Fruit fly (Drosophila melanogaster) whole organism, pupa: ENCODE data around the gene Gclc.
A peak's percentile ranks its signal among the peaks of the same experiment; 100 is the strongest.

Source experiments
- CG10348 ChIP-seq: fragments of 200-800 bp; sonication (Bioruptor generic); IDR thresholded peaks from 2 replicates; pipeline ENCODE4 v1.3.6; 2022; ENCODE audit warnings: missing biosample characterization, missing genetic modification characterization
- CG12605 ChIP-seq: fragments of 200-800 bp; sonication (Bioruptor generic); IDR thresholded peaks from 2 replicates; pipeline ENCODE4 v1.3.6; 2022; ENCODE audit warnings: missing biosample characterization, missing genetic modification characterization
- CG13204 ChIP-seq: fragments of 200-800 bp; sonication (Bioruptor generic); optimal IDR thresholded peaks from 2 replicates; lab custom pipeline; 2018; ENCODE audit warnings: missing biosample characterization, mild to moderate bottlenecking, missing genetic modification characterization, moderate library complexity
- CG14655 ChIP-seq: fragments of 200-800 bp; sonication (Bioruptor generic); optimal IDR thresholded peaks from 3 replicates; lab custom pipeline; 2017; ENCODE audit warnings: mild to moderate bottlenecking, missing biosample characterization, missing genetic modification reagents, missing genetic modification characterization
- CG15710 ChIP-seq: fragments of 200-800 bp; sonication (Bioruptor generic); optimal IDR thresholded peaks from 2 replicates; lab custom pipeline; 2018; ENCODE audit warnings: missing biosample characterization, mild to moderate bottlenecking, missing genetic modification characterization, moderate library complexity
- CG17806 ChIP-seq: fragments of 200-800 bp; sonication (Bioruptor generic); optimal IDR thresholded peaks from 2 replicates; lab custom pipeline; 2018; ENCODE audit warnings: missing biosample characterization, mild to moderate bottlenecking, missing genetic modification characterization, moderate library complexity
- CG32121 ChIP-seq: fragments of 200-800 bp; sonication (Bioruptor generic); IDR thresholded peaks from 2 replicates; pipeline ENCODE4 v1.3.6; 2022; ENCODE audit warnings: missing biosample characterization, missing genetic modification characterization
- CG34367 ChIP-seq: fragments of 200-800 bp; sonication (Bioruptor generic); optimal IDR thresholded peaks from 2 replicates; lab custom pipeline; 2018; ENCODE audit warnings: missing biosample characterization, mild to moderate bottlenecking, missing genetic modification characterization
- CG4496 ChIP-seq: fragments of 200-800 bp; sonication (Bioruptor generic); IDR thresholded peaks from 3 replicates; pipeline ENCODE4 v1.3.6; 2022; ENCODE audit warnings: missing biosample characterization, missing genetic modification characterization
- CG8159 ChIP-seq: fragments of 200-800 bp; sonication (Bioruptor generic); optimal IDR thresholded peaks from 3 replicates; lab custom pipeline; 2018; ENCODE audit warnings: missing biosample characterization, mild to moderate bottlenecking, missing genetic modification characterization, moderate library complexity
- CG8301 ChIP-seq: fragments of 200-800 bp; sonication (Bioruptor generic); optimal IDR thresholded peaks from 2 replicates; lab custom pipeline; 2018; ENCODE audit warnings: missing biosample characterization, mild to moderate bottlenecking, missing genetic modification characterization
- CG9948 ChIP-seq: fragments of 200-800 bp; sonication (Bioruptor generic); optimal IDR thresholded peaks from 2 replicates; lab custom pipeline; 2018; ENCODE audit warnings: missing biosample characterization, mild to moderate bottlenecking, missing genetic modification characterization, moderate library complexity
- D1 ChIP-seq: fragments of 200-800 bp; sonication (Bioruptor generic); optimal IDR thresholded peaks from 2 replicates; lab custom pipeline; 2018; ENCODE audit warnings: missing biosample characterization, mild to moderate bottlenecking, missing genetic modification characterization, moderate library complexity
- EcR ChIP-seq: fragments of 200-800 bp; sonication (Bioruptor generic); optimal IDR thresholded peaks from 3 replicates; lab custom pipeline; 2019; ENCODE audit warnings: missing biosample characterization, missing genetic modification characterization, mild to moderate bottlenecking, moderate library complexity, missing genetic modification reagents
- Ets98B ChIP-seq: fragments of 200-800 bp; sonication (Bioruptor generic); IDR thresholded peaks from 2 replicates; pipeline ENCODE4 v1.3.6; 2022; ENCODE audit warnings: missing biosample characterization, missing genetic modification characterization
- Pif1A ChIP-seq: fragments of 200-800 bp; sonication (Bioruptor generic); optimal IDR thresholded peaks from 3 replicates; lab custom pipeline; 2016; ENCODE audit warnings: missing biosample characterization, missing genetic modification characterization
- Pif1B ChIP-seq: fragments of 200-800 bp; sonication (Bioruptor generic); optimal IDR thresholded peaks from 3 replicates; lab custom pipeline; 2016; ENCODE audit warnings: missing biosample characterization, missing genetic modification characterization
- Snoo ChIP-seq: fragments of 200-800 bp; sonication (Bioruptor generic); optimal IDR thresholded peaks from 3 replicates; lab custom pipeline; 2017; ENCODE audit warnings: missing biosample characterization, mild to moderate bottlenecking, missing genetic modification characterization, inconsistent platforms
- fd96Ca ChIP-seq: fragments of 200-800 bp; sonication (Bioruptor generic); IDR thresholded peaks from 3 replicates; pipeline ENCODE4 v1.3.6; 2022; ENCODE audit warnings: missing biosample characterization, missing genetic modification characterization
- gl ChIP-seq: fragments of 200-800 bp; sonication (Bioruptor generic); optimal IDR thresholded peaks from 2 replicates; lab custom pipeline; 2018; ENCODE audit warnings: missing biosample characterization, mild to moderate bottlenecking, missing genetic modification characterization
- rn ChIP-seq: fragments of 200-800 bp; sonication (Bioruptor generic); IDR thresholded peaks from 2 replicates; pipeline ENCODE4 v1.3.6; 2022; ENCODE audit warnings: missing biosample characterization, missing genetic modification characterization

The Gclc gene

dm6 chrX:8100826-8101079 is 15.2 kb downstream of the Gclc start:
- TF ChIP-seq CG15710: no peak
- no peak for TF ChIP-seq gl (tag; lab: Kevin White, UChicago)
- TF ChIP-seq CG32121 (GFP tag; lab: Robert Waterston, UW): no peak
- TF ChIP-seq EcR (GFP tag; lab: Kevin White, UChicago): no peak
- no peak for TF ChIP-seq CG9948 (tag; lab: Kevin White, UChicago)
- TF ChIP-seq fd96Ca: no peak
- TF ChIP-seq CG34367 (tag; lab: Kevin White, UChicago): no peak
- TF ChIP-seq Ets98B (GFP tag; lab: Robert Waterston, UW): no peak
- no peak for TF ChIP-seq rn (GFP tag; lab: Robert Waterston, UW)
- no peak for TF ChIP-seq CG12605 (GFP tag; lab: Robert Waterston, UW)
- TF ChIP-seq Pif1A (GFP tag; lab: Kevin White, UChicago): no peak
- TF ChIP-seq CG17806: no peak
- no peak for TF ChIP-seq CG4496 (GFP tag; lab: Robert Waterston, UW)
- no peak for TF ChIP-seq CG13204 (GFP tag; lab: Kevin White, UChicago)
- no peak for TF ChIP-seq Pif1B (GFP tag; lab: Kevin White, UChicago)
- TF ChIP-seq CG14655 (GFP tag; lab: Kevin White, UChicago): no peak

dm6 chrX:8100026-8100825 is 15.7 kb downstream of the Gclc start:
- TF ChIP-seq EcR (GFP tag; lab: Kevin White, UChicago) (no peak), fd96Ca (peak; percentile 84), Snoo (tag; lab: Kevin White, UChicago) (peak; percentile 54), Ets98B (GFP tag; lab: Robert Waterston, UW) (peak; percentile 91), D1 (tag; lab: Kevin White, UChicago) (peak; percentile 34), CG34367 (tag; lab: Kevin White, UChicago) (peak; percentile 71), CG14655 (GFP tag; lab: Kevin White, UChicago) (peak; percentile 83), Pif1A (GFP tag; lab: Kevin White, UChicago) (peak; percentile 78), CG8159 (tag; lab: Kevin White, UChicago) (peak; percentile 82), CG32121 (GFP tag; lab: Robert Waterston, UW) (peak; percentile 87), CG8301 (tag; lab: Kevin White, UChicago) (peak; percentile 75), CG12605 (GFP tag; lab: Robert Waterston, UW) (peak; percentile 85), CG17806 (peak; percentile 79), rn (GFP tag; lab: Robert Waterston, UW) (peak; percentile 25; the same call in 1 of the 2 replicates), Pif1B (GFP tag; lab: Kevin White, UChicago) (peak; percentile 70), gl (tag; lab: Kevin White, UChicago) (peak; percentile 55), CG10348 (0 out of 2 replicates have a peak, but pooled peaks have one; percentile 24), CG4496 (GFP tag; lab: Robert Waterston, UW) (peak; percentile 93), CG13204 (GFP tag; lab: Kevin White, UChicago) (peak; percentile 46), CG15710 (peak; percentile 77), CG9948 (tag; lab: Kevin White, UChicago) (peak; percentile 81)
- TF ChIP-seq, all 21 proteins: peak for 20

DNA sequence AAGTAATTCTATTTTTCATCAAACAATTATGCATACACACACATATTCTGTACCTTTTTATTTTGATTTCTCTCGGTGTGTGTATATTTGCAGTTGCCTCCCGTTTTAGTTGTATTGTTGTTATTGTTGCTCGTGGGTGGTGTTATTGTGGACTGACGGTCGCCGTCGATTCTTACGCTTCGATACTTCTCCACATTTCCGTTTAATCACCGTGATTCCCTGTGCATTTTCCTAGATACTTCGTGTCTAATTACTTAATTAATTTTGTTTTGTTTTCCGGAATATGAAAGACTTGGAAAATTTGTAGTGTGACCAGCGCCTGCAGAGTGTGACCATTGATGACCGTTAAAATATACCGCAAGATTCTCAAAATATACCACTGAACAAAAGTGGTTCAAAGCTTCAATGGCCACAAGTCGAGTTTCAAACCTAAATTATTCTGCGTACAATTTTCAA is 22.2 kb downstream of the Gclc start, which contains the start of gene UbcE2H:
TSS of gene UbcE2H (minus strand) at position 343 of the 456 bp plus-strand sequence.
- peak; percentile 28 for TF ChIP-seq Pif1B (GFP tag; lab: Kevin White, UChicago)
- TF ChIP-seq gl (tag; lab: Kevin White, UChicago): no peak
- peak; percentile 36 for TF ChIP-seq Pif1A (GFP tag; lab: Kevin White, UChicago)
- TF ChIP-seq CG4496 (GFP tag; lab: Robert Waterston, UW): no peak
- TF ChIP-seq D1 (tag; lab: Kevin White, UChicago): peak; percentile 39

DNA sequence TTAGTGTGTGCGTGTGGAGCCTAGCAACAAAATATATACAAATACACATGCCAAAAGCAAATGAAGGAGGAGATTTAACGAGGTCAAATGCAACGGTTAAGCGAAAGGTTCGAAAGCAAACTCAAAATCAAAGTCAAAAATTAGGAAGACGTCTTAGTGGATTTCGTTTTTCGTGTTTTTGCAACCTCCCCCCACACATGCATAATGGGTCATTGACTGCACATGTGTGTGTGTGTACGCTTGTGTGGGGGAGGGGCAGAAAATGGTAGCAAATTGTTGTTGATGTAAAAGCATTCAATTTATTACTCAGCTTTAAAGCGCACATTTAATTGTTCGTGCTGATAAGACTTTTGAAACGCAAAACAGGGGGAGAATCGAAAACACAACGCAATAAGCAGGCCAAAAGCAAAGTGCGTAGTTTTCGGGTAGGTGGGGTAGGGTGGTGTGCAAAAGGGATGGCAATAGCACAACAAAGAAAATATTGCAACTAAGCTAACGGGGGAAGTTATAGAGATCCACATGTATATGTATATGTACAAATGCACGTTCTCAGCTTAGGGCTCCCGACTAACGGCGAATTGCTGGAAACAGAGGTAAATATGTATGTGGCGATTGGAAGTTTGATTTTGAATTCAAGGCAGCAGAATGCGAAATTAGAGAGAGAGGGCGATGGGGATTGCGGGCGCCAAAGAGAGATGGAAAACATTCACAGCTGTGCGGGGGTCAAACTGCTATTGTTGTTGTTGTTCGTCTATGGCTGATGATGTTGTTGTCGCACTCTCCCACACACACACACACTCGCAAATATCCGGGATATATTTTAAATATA is 22.8 kb downstream of the Gclc start:
- TF ChIP-seq CG17806 (no peak), CG9948 (tag; lab: Kevin White, UChicago) (no peak), CG8159 (tag; lab: Kevin White, UChicago) (peak; percentile 35), CG13204 (GFP tag; lab: Kevin White, UChicago) (no peak), rn (GFP tag; lab: Robert Waterston, UW) (no peak), D1 (tag; lab: Kevin White, UChicago) (no peak), Pif1B (GFP tag; lab: Kevin White, UChicago) (no peak), Pif1A (GFP tag; lab: Kevin White, UChicago) (no peak), CG15710 (no peak), EcR (GFP tag; lab: Kevin White, UChicago) (peak; percentile 93), CG12605 (GFP tag; lab: Robert Waterston, UW) (no peak)

DNA sequence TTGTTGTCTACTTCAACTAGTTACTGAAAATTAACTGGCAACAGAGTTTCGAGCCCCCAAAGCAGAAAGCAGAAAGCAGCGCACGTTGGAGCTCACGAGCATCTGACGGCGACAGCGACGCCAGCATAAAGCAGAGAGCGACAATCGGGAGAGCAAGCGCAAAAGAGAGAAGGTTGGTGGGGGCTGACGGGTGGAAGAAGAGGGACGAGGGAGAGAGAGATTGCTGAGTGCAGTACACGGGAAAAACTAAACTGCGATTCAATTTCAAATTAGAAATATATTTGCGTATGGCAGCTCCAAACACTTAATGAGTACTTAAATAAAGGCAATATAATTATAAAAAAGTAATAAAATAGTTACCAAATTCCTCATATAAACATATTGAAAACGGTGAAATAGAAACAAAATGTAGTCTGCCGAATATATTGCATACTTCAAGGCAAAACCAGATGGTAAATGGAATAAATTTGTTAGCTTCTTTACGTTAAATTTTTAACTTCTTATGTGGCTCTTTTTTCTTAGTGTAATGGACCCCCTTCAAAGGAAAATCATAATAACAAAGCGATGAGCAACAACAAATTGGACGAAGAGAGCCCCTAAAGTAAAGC is 23.8 kb downstream of the Gclc start:
- peak; percentile 97 for TF ChIP-seq CG8159 (tag; lab: Kevin White, UChicago)
- TF ChIP-seq CG17806: peak; percentile 95
- TF ChIP-seq CG13204 (GFP tag; lab: Kevin White, UChicago): peak; percentile 87
- peak; percentile 91 for TF ChIP-seq Pif1A (GFP tag; lab: Kevin White, UChicago)
- peak; percentile 95 for TF ChIP-seq CG32121 (GFP tag; lab: Robert Waterston, UW)
- TF ChIP-seq CG8301 (tag; lab: Kevin White, UChicago): peak; percentile 95
- peak; percentile 93 for TF ChIP-seq Pif1B (GFP tag; lab: Kevin White, UChicago)
- TF ChIP-seq CG15710: peak; percentile 97
- peak; percentile 90 for TF ChIP-seq CG12605 (GFP tag; lab: Robert Waterston, UW)
- TF ChIP-seq EcR (GFP tag; lab: Kevin White, UChicago): no peak
- peak; percentile 94 for TF ChIP-seq Snoo (tag; lab: Kevin White, UChicago)
- peak; percentile 92 for TF ChIP-seq CG34367 (tag; lab: Kevin White, UChicago)
- TF ChIP-seq gl (tag; lab: Kevin White, UChicago): peak; percentile 84
- TF ChIP-seq Ets98B (GFP tag; lab: Robert Waterston, UW): peak; percentile 93
- TF ChIP-seq CG14655 (GFP tag; lab: Kevin White, UChicago): peak; percentile 98
- TF ChIP-seq CG10348: peak; percentile 85
- TF ChIP-seq CG4496 (GFP tag; lab: Robert Waterston, UW): peak; percentile 95
- peak; percentile 87 for TF ChIP-seq D1 (tag; lab: Kevin White, UChicago)
- TF ChIP-seq fd96Ca: peak; percentile 72; the same call in 2 of the 3 replicates
- peak; percentile 83 for TF ChIP-seq rn (GFP tag; lab: Robert Waterston, UW)
- peak; percentile 95 for TF ChIP-seq CG9948 (tag; lab: Kevin White, UChicago)
